1 fruit fly cellular context compared by ENCODE assay signal in genomic region chr2L:3029012-3029411, dm6.
TF ChIP-seq lines count a peak whose summit lies in the region.

Gene Sf3b2 (minus strand): TSS chr2L:3029168.
Gene CG17219 (plus strand): TSS chr2L:3029253.

TF ChIP-seq in whole organism, embryonic, 481 proteins besides CTCF, POLR2A, EP300 and RAD21 (continued from another document):
- TF ChIP-seq CrebB (tag; optimal IDR thresholded peaks at IDR 0.05; lab: Kevin White, UChicago) (no peak), Dll (GFP tag; IDR thresholded peaks at IDR 0.05; lab: Robert Waterston, UW; ENCODE audit: partially characterized antibody) (peak; percentile 76), MBD-R2 (GFP tag; IDR thresholded peaks at IDR 0.05; lab: Robert Waterston, UW) (peak; percentile 90), trem (tag; optimal IDR thresholded peaks at IDR 0.05; lab: Kevin White, UChicago) (peak; percentile 96), CG7963 (GFP tag; IDR thresholded peaks at IDR 0.05; lab: Robert Waterston, UW; ENCODE audit: partially characterized antibody) (peak; percentile 49; the same call in 1 of the 3 replicates), emc (GFP tag; optimal IDR thresholded peaks at IDR 0.05; lab: Kevin White, UChicago) (no peak), row (GFP tag; IDR thresholded peaks at IDR 0.05; lab: Robert Waterston, UW) (peak; percentile 29; the same call in 1 of the 3 replicates), knrl (GFP tag; IDR thresholded peaks at IDR 0.05; lab: Robert Waterston, UW; ENCODE audit: partially characterized antibody) (peak; percentile 70), CG4404 (GFP tag; IDR thresholded peaks at IDR 0.05; lab: Robert Waterston, UW) (no peak), CG16813 (GFP tag; IDR thresholded peaks at IDR 0.05; lab: Robert Waterston, UW; ENCODE audit: partially characterized antibody) (peak; percentile 74), amos (GFP tag; IDR thresholded peaks at IDR 0.05; lab: Robert Waterston, UW; ENCODE audit: partially characterized antibody) (peak; percentile 82), CG9727 (GFP tag; optimal IDR thresholded peaks at IDR 0.05; lab: Kevin White, UChicago) (no peak), CG4617 (GFP tag; optimal IDR thresholded peaks at IDR 0.05; lab: Kevin White, UChicago; ENCODE audit: borderline replicate concordance) (peak; percentile 87), CG14050 (GFP tag; IDR thresholded peaks at IDR 0.05; lab: Robert Waterston, UW) (no peak), CHES-1-like (GFP tag; optimal IDR thresholded peaks at IDR 0.05; lab: Kevin White, UChicago) (peak; percentile 23), phol (tag; optimal IDR thresholded peaks at IDR 0.05; lab: Kevin White, UChicago) (peak; percentile 26), tll (GFP tag; optimal IDR thresholded peaks at IDR 0.05; lab: Kevin White, UChicago) (no peak), pzg (GFP tag; optimal IDR thresholded peaks at IDR 0.05; lab: Kevin White, UChicago) (peak; percentile 89), Sin3A (optimal IDR thresholded peaks at IDR 0.05; lab: Kevin White, UChicago) (peak; percentile 11), bbx (GFP tag; IDR thresholded peaks at IDR 0.05; lab: Robert Waterston, UW; ENCODE audit: partially characterized antibody) (peak; percentile 73), Hr3 (GFP tag; optimal IDR thresholded peaks at IDR 0.05; lab: Kevin White, UChicago) (no peak), pnt (GFP tag; optimal IDR thresholded peaks at IDR 0.05; lab: Kevin White, UChicago) (no peak), CG12659 (GFP tag; optimal IDR thresholded peaks at IDR 0.05; lab: Kevin White, UChicago) (peak; percentile 62), CG34224 (GFP tag; IDR thresholded peaks at IDR 0.05; lab: Robert Waterston, UW; ENCODE audit: partially characterized antibody) (peak; percentile 76), nerfin-2 (GFP tag; IDR thresholded peaks at IDR 0.05; lab: Robert Waterston, UW; ENCODE audit: partially characterized antibody) (0 out of 2 replicates have a peak, but pooled peaks have one; percentile 39), pfk (GFP tag; optimal IDR thresholded peaks at IDR 0.05; lab: Kevin White, UChicago) (peak; percentile 22), usp (GFP tag; optimal IDR thresholded peaks at IDR 0.05; lab: Kevin White, UChicago) (no peak), gt (GFP tag; IDR thresholded peaks at IDR 0.05; lab: Robert Waterston, UW) (no peak), Bgb (GFP tag; IDR thresholded peaks at IDR 0.05; lab: Robert Waterston, UW; ENCODE audit: partially characterized antibody) (peak; percentile 72), CG9876 (GFP tag; optimal IDR thresholded peaks at IDR 0.05; lab: Kevin White, UChicago) (no peak), oc (tag; optimal IDR thresholded peaks at IDR 0.05; lab: Kevin White, UChicago) (no peak), pros (GFP tag; optimal IDR thresholded peaks at IDR 0.05; lab: Kevin White, UChicago) (no peak), gro (GFP tag; optimal IDR thresholded peaks at IDR 0.05; lab: Kevin White, UChicago) (peak; percentile 24), CG42726 (GFP tag; IDR thresholded peaks at IDR 0.05; lab: Robert Waterston, UW; ENCODE audit: partially characterized antibody) (peak; percentile 36; the same call in 1 of the 2 replicates), Ets97D (GFP tag; optimal IDR thresholded peaks at IDR 0.05; lab: Kevin White, UChicago) (peak; percentile 9), schlank (tag; optimal IDR thresholded peaks at IDR 0.05; lab: Kevin White, UChicago) (no peak), CG15073 (GFP tag; optimal IDR thresholded peaks at IDR 0.05; lab: Kevin White, UChicago) (no peak), CG10462 (GFP tag; optimal IDR thresholded peaks at IDR 0.05; lab: Kevin White, UChicago) (no peak), CG2116 (GFP tag; optimal IDR thresholded peaks at IDR 0.05; lab: Kevin White, UChicago) (peak; percentile 56), MESR4 (GFP tag; optimal IDR thresholded peaks at IDR 0.05; lab: Kevin White, UChicago) (peak; percentile 77), dpn (GFP tag; optimal IDR thresholded peaks at IDR 0.05; lab: Kevin White, UChicago) (peak in 1 of 2 experiments; percentile 26), jumu (GFP tag; optimal IDR thresholded peaks at IDR 0.05; lab: Kevin White, UChicago) (no peak), unc-4 (GFP tag; IDR thresholded peaks at IDR 0.05; lab: Robert Waterston, UW; ENCODE audit: partially characterized antibody) (peak; percentile 64), dm (GFP tag; optimal IDR thresholded peaks at IDR 0.05; lab: Kevin White, UChicago) (peak; percentile 91), mld (GFP tag; IDR thresholded peaks at IDR 0.05; lab: Robert Waterston, UW; ENCODE audit: partially characterized antibody) (0 out of 3 replicates have a peak, but pooled peaks have one; percentile 32), tna (GFP tag; IDR thresholded peaks at IDR 0.05; lab: Robert Waterston, UW; ENCODE audit: partially characterized antibody) (peak; percentile 61), sisA (GFP tag; IDR thresholded peaks at IDR 0.05; lab: Robert Waterston, UW) (no peak), CG17912 (GFP tag; optimal IDR thresholded peaks at IDR 0.05; lab: Kevin White, UChicago) (peak; percentile 9), Dp (GFP tag; optimal IDR thresholded peaks at IDR 0.05; lab: Kevin White, UChicago) (peak; percentile 64), Opbp (GFP tag; IDR thresholded peaks at IDR 0.05; lab: Robert Waterston, UW; ENCODE audit: partially characterized antibody) (peak; percentile 77), CG2129 (GFP tag; IDR thresholded peaks at IDR 0.05; lab: Robert Waterston, UW; ENCODE audit: partially characterized antibody) (peak; percentile 29; the same call in 1 of the 2 replicates), Doc3 (GFP tag; IDR thresholded peaks at IDR 0.05; lab: Robert Waterston, UW; ENCODE audit: partially characterized antibody) (peak; percentile 53; the same call in 2 of the 3 replicates), CG13624 (GFP tag; optimal IDR thresholded peaks at IDR 0.05; lab: Kevin White, UChicago) (peak; percentile 23), z (GFP tag; IDR thresholded peaks at IDR 0.05; lab: Robert Waterston, UW) (no peak), bsh (GFP tag; optimal IDR thresholded peaks at IDR 0.05; lab: Kevin White, UChicago) (no peak), Rfx (GFP tag; IDR thresholded peaks at IDR 0.05; lab: Robert Waterston, UW) (peak; percentile 39; the same call in 1 of the 2 replicates), CG30431 (GFP tag; optimal IDR thresholded peaks at IDR 0.05; lab: Kevin White, UChicago) (no peak), Dref (GFP tag; IDR thresholded peaks at IDR 0.05; lab: Robert Waterston, UW) (peak; percentile 90), run (tag; optimal IDR thresholded peaks at IDR 0.05; lab: Kevin White, UChicago) (peak; percentile 74), hbn (GFP tag; IDR thresholded peaks at IDR 0.05; lab: Robert Waterston, UW; ENCODE audit: partially characterized antibody) (peak; percentile 58), CG32532 (GFP tag; IDR thresholded peaks at IDR 0.05; lab: Robert Waterston, UW) (peak; percentile 25; the same call in 1 of the 2 replicates), HLH54F (GFP tag; optimal IDR thresholded peaks at IDR 0.05; lab: Kevin White, UChicago) (peak; percentile 16), NC2β (GFP tag; optimal IDR thresholded peaks at IDR 0.05; lab: Kevin White, UChicago) (peak; percentile 51), crp (GFP tag; optimal IDR thresholded peaks at IDR 0.05; lab: Kevin White, UChicago) (peak; percentile 26 to 85), vvl (GFP tag; IDR thresholded peaks at IDR 0.05; lab: Robert Waterston, UW) (peak; percentile 52), Ets65A (GFP tag; lab: Kevin White, UChicago) (peak; percentile 86), sob (GFP tag; IDR thresholded peaks at IDR 0.05; lab: Robert Waterston, UW) (peak; percentile 25; the same call in 1 of the 2 replicates), Med (GFP tag; lab: Kevin White, UChicago) (peak; percentile 90), Trl (optimal IDR thresholded peaks at IDR 0.05; lab: Kevin White, UChicago) (no peak), Trl (GFP tag; optimal IDR thresholded peaks at IDR 0.05; lab: Kevin White, UChicago) (peak; percentile 7), CG13424 (tag; optimal IDR thresholded peaks at IDR 0.05; lab: Kevin White, UChicago) (no peak), CG2199 (GFP tag; IDR thresholded peaks at IDR 0.05; lab: Robert Waterston, UW) (no peak), Jarid2 (GFP tag; optimal IDR thresholded peaks at IDR 0.05; lab: Kevin White, UChicago) (no peak), Sry-β (GFP tag; optimal IDR thresholded peaks at IDR 0.05; lab: Kevin White, UChicago) (peak; percentile 45), BEAF-32 (GFP tag; optimal IDR thresholded peaks at IDR 0.05; lab: Kevin White, UChicago) (peak; percentile 85), CG9932 (GFP tag; IDR thresholded peaks at IDR 0.05; lab: Robert Waterston, UW) (peak; percentile 49; the same call in 1 of the 2 replicates), CG9797 (GFP tag; optimal IDR thresholded peaks at IDR 0.05; lab: Kevin White, UChicago) (peak; percentile 10), Mad (GFP tag; optimal IDR thresholded peaks at IDR 0.05; lab: Kevin White, UChicago) (peak; percentile 42), Side (GFP tag; optimal IDR thresholded peaks at IDR 0.05; lab: Kevin White, UChicago) (peak; percentile 18), hb (GFP tag; IDR thresholded peaks at IDR 0.05; lab: Robert Waterston, UW; ENCODE audit: partially characterized antibody) (no peak), CG30020 (tag; optimal IDR thresholded peaks at IDR 0.05; lab: Kevin White, UChicago) (peak; percentile 55), CG3847 (GFP tag; IDR thresholded peaks at IDR 0.05; lab: Robert Waterston, UW) (peak; percentile 54), Atf-2 (GFP tag; optimal IDR thresholded peaks at IDR 0.05; lab: Kevin White, UChicago) (no peak), Scr (GFP tag; IDR thresholded peaks at IDR 0.05; lab: Robert Waterston, UW; ENCODE audit: partially characterized antibody) (peak; percentile 76), insv (GFP tag; optimal IDR thresholded peaks at IDR 0.05; lab: Kevin White, UChicago) (no peak), mam (GFP tag; optimal IDR thresholded peaks at IDR 0.05; lab: Kevin White, UChicago) (peak; percentile 39), CG1024 (GFP tag; IDR thresholded peaks at IDR 0.05; lab: Robert Waterston, UW) (no peak), vnd (GFP tag; IDR thresholded peaks at IDR 0.05; lab: Robert Waterston, UW; ENCODE audit: partially characterized antibody) (peak; percentile 52; the same call in 2 of the 3 replicates), CG31224 (GFP tag; IDR thresholded peaks at IDR 0.05; lab: Robert Waterston, UW) (no peak), CG14710 (tag; optimal IDR thresholded peaks at IDR 0.05; lab: Kevin White, UChicago) (peak; percentile 45), HHEX (GFP tag; optimal IDR thresholded peaks at IDR 0.05; lab: Kevin White, UChicago) (no peak), CG15514 (GFP tag; optimal IDR thresholded peaks at IDR 0.05; lab: Kevin White, UChicago) (peak; percentile 1), CG1603 (tag; optimal IDR thresholded peaks at IDR 0.05; lab: Kevin White, UChicago) (peak; percentile 69), stwl (tag; optimal IDR thresholded peaks at IDR 0.05; lab: Kevin White, UChicago) (peak; percentile 65), CG6791 (GFP tag; IDR thresholded peaks at IDR 0.05; lab: Robert Waterston, UW; ENCODE audit: partially characterized antibody) (peak; percentile 61), Sry-δ (GFP tag; optimal IDR thresholded peaks at IDR 0.05; lab: Kevin White, UChicago) (peak; percentile 91), Mes4 (GFP tag; optimal IDR thresholded peaks at IDR 0.05; lab: Kevin White, UChicago) (no peak), CG2120 (GFP tag; optimal IDR thresholded peaks at IDR 0.05; lab: Kevin White, UChicago) (peak; percentile 49), CG18262 (tag; optimal IDR thresholded peaks at IDR 0.05; lab: Kevin White, UChicago) (no peak), E2f2 (GFP tag; IDR thresholded peaks at IDR 0.05; lab: Robert Waterston, UW) (peak; percentile 68), chinmo (GFP tag; IDR thresholded peaks at IDR 0.05; lab: Robert Waterston, UW; ENCODE audit: partially characterized antibody) (no peak)
TF ChIP-seq in whole organism, embryonic: peak in this region for 87.
